Worm (Caenorhabditis elegans) whole organism, early embryonic: ENCODE results near the gene sri-25.

Experiments used
- ceh-36 ChIP-seq: sonication (generic microtip); optimal IDR thresholded peaks from 2 replicates; lab custom pipeline; 2016; ENCODE audit warnings: missing genetic modification characterization, inconsistent platforms, missing compliant biosample characterization
- scrt-1 ChIP-seq: fragments of 200-800 bp; sonication (Bioruptor generic); IDR thresholded peaks from 2 replicates; pipeline ENCODE4 v1.3.6; 2022; ENCODE audit warnings: missing genetic modification characterization, missing compliant biosample characterization

- TF ChIP-seq ceh-36 (tag; lab: Kevin White, UChicago) (no peak), scrt-1 (no peak)
Measured at ce11 chrV:15189567-15189966, 27.2 kb upstream of the sri-25 start, which contains the start of gene cyn-3.
